Worm (Caenorhabditis elegans) whole organism, late embryonic: ENCODE data around the gene arrd-23.

Source experiments
- F13H6.1 ChIP-seq: sonication (generic microtip); optimal IDR thresholded peaks from 2 replicates; lab custom pipeline; 2016; ENCODE audit warnings: missing genetic modification characterization, missing compliant biosample characterization
- K09A11.1 ChIP-seq: sonication (generic microtip); optimal IDR thresholded peaks from 2 replicates; lab custom pipeline; 2017; ENCODE audit warnings: antibody characterized with exemption, mild to moderate bottlenecking, missing genetic modification characterization, missing compliant biosample characterization; ENCODE audit not compliant: insufficient read depth
- T23F11.4 ChIP-seq: fragments of 200-800 bp; sonication (Bioruptor generic); optimal IDR thresholded peaks from 2 replicates; lab custom pipeline; 2018; ENCODE audit warnings: mild to moderate bottlenecking, missing genetic modification characterization, missing compliant biosample characterization
- Y22D7AL.16 ChIP-seq: sonication (generic microtip); optimal IDR thresholded peaks from 2 replicates; lab custom pipeline; 2016; ENCODE audit warnings: missing genetic modification characterization, missing compliant biosample characterization
- ama-1 ChIP-seq: fragments of 150-350 bp; optimal IDR thresholded peaks from 2 replicates; lab custom pipeline; 2014
- ceh-14 ChIP-seq: sonication (generic microtip); optimal IDR thresholded peaks from 2 replicates; lab custom pipeline; 2016; ENCODE audit warnings: missing genotype, missing genetic modification characterization, missing compliant biosample characterization
- ceh-18 ChIP-seq: sonication (generic microtip); optimal IDR thresholded peaks from 2 replicates; lab custom pipeline; 2016; ENCODE audit warnings: missing genetic modification characterization, missing compliant biosample characterization
- ceh-19 ChIP-seq: fragments of 200-800 bp; sonication (Bioruptor generic); optimal IDR thresholded peaks from 2 replicates; lab custom pipeline; 2018; ENCODE audit warnings: mild to moderate bottlenecking, missing genetic modification characterization, missing compliant biosample characterization
- ceh-2 ChIP-seq: sonication (generic microtip); optimal IDR thresholded peaks from 2 replicates; lab custom pipeline; 2016; ENCODE audit warnings: missing genotype, missing genetic modification characterization, missing compliant biosample characterization
- ceh-31 ChIP-seq: sonication (generic microtip); optimal IDR thresholded peaks from 2 replicates; lab custom pipeline; 2016; ENCODE audit warnings: missing genetic modification characterization, missing compliant biosample characterization
- ceh-45 ChIP-seq: fragments of 200-800 bp; sonication (Bioruptor generic); IDR thresholded peaks from 2 replicates; pipeline ENCODE4 v1.3.6; 2022; ENCODE audit warnings: missing genetic modification reagents, missing genetic modification characterization, missing compliant biosample characterization
- ceh-48 ChIP-seq: sonication (generic microtip); optimal IDR thresholded peaks from 2 replicates; lab custom pipeline; 2016; ENCODE audit warnings: missing genetic modification characterization, inconsistent platforms, missing compliant biosample characterization
- che-1 ChIP-seq: sonication (generic microtip); optimal IDR thresholded peaks from 2 replicates; lab custom pipeline; 2016; ENCODE audit warnings: mild to moderate bottlenecking, missing genetic modification characterization, missing compliant biosample characterization
- dmd-4 ChIP-seq: sonication (generic microtip); optimal IDR thresholded peaks from 2 replicates; lab custom pipeline; 2016; ENCODE audit warnings: borderline replicate concordance, missing genetic modification characterization, missing compliant biosample characterization
- dve-1 ChIP-seq: sonication (generic microtip); optimal IDR thresholded peaks from 2 replicates; lab custom pipeline; 2017; ENCODE audit warnings: antibody characterized with exemption, mild to moderate bottlenecking, missing genetic modification characterization, missing compliant biosample characterization
- elt-2 ChIP-seq: sonication (generic microtip); optimal IDR thresholded peaks from 2 replicates; lab custom pipeline; 2016; ENCODE audit warnings: missing genetic modification reagents, missing genetic modification characterization, missing compliant biosample characterization
- ets-4 ChIP-seq: sonication (generic microtip); optimal IDR thresholded peaks from 2 replicates; lab custom pipeline; 2016; ENCODE audit warnings: missing genetic modification characterization, missing compliant biosample characterization
- fax-1 ChIP-seq: sonication (generic microtip); optimal IDR thresholded peaks from 2 replicates; lab custom pipeline; 2016; ENCODE audit warnings: missing genotype, missing genetic modification characterization, missing compliant biosample characterization
- fkh-10 ChIP-seq: fragments of 150-350 bp; optimal IDR thresholded peaks from 2 replicates; lab custom pipeline; 2014; ENCODE audit warnings: missing biosample characterization, missing genetic modification reagents, missing genetic modification characterization
- hlh-15 ChIP-seq: sonication (generic microtip); optimal IDR thresholded peaks from 2 replicates; lab custom pipeline; 2016; ENCODE audit warnings: missing genetic modification characterization, missing compliant biosample characterization
- hlh-8 ChIP-seq: sonication (generic microtip); optimal IDR thresholded peaks from 2 replicates; lab custom pipeline; 2016; ENCODE audit warnings: missing genotype, missing genetic modification characterization, missing compliant biosample characterization
- mec-3 ChIP-seq: sonication (generic microtip); optimal IDR thresholded peaks from 2 replicates; lab custom pipeline; 2016; ENCODE audit warnings: borderline replicate concordance, missing genetic modification characterization, missing compliant biosample characterization
- nhr-232 ChIP-seq: sonication (generic microtip); optimal IDR thresholded peaks from 2 replicates; lab custom pipeline; 2016; ENCODE audit warnings: missing genetic modification characterization, missing compliant biosample characterization
- npax-4 ChIP-seq: sonication (generic microtip); optimal IDR thresholded peaks from 2 replicates; lab custom pipeline; 2016; ENCODE audit warnings: missing genetic modification characterization, missing compliant biosample characterization
- pax-1 ChIP-seq: fragments of 150-350 bp; optimal IDR thresholded peaks from 2 replicates; lab custom pipeline; 2014; ENCODE audit warnings: missing biosample characterization, missing genetic modification characterization
- pha-2 ChIP-seq: sonication (generic microtip); optimal IDR thresholded peaks from 2 replicates; lab custom pipeline; 2017; ENCODE audit warnings: mild to moderate bottlenecking, missing genetic modification characterization, missing compliant biosample characterization
- pha-4 ChIP-seq: fragments of 150-350 bp; optimal IDR thresholded peaks from 2 replicates; lab custom pipeline; 2018; ENCODE audit warnings: missing biosample characterization, missing genetic modification reagents, missing genetic modification characterization
- pros-1 ChIP-seq: fragments of 150-350 bp; optimal IDR thresholded peaks from 2 replicates; lab custom pipeline; 2014; ENCODE audit warnings: missing biosample characterization, missing genetic modification reagents, missing genetic modification characterization
- ref-2 ChIP-seq: sonication (generic microtip); optimal IDR thresholded peaks from 2 replicates; lab custom pipeline; 2016; ENCODE audit warnings: missing genetic modification characterization, missing compliant biosample characterization
- rnt-1 ChIP-seq: sonication (generic microtip); optimal IDR thresholded peaks from 2 replicates; lab custom pipeline; 2016; ENCODE audit warnings: missing genetic modification characterization, missing compliant biosample characterization
- sdc-2 ChIP-seq: sonication (generic microtip); optimal IDR thresholded peaks from 2 replicates; lab custom pipeline; 2016; ENCODE audit warnings: missing genotype, missing genetic modification characterization, missing compliant biosample characterization
- sox-2 ChIP-seq: fragments of 200-800 bp; sonication (Bioruptor generic); IDR thresholded peaks from 2 replicates; pipeline ENCODE4 v1.3.6; 2022; ENCODE audit warnings: missing genetic modification reagents, missing genetic modification characterization, missing compliant biosample characterization
- syd-9 ChIP-seq: sonication (generic microtip); optimal IDR thresholded peaks from 2 replicates; lab custom pipeline; 2016; ENCODE audit warnings: mild to moderate bottlenecking, missing genetic modification characterization, moderate library complexity, missing compliant biosample characterization
- tbx-2 ChIP-seq: sonication (generic microtip); optimal IDR thresholded peaks from 2 replicates; lab custom pipeline; 2016; ENCODE audit warnings: missing genetic modification characterization, missing compliant biosample characterization
- ttx-3 ChIP-seq: sonication (generic microtip); optimal IDR thresholded peaks from 2 replicates; lab custom pipeline; 2016; ENCODE audit warnings: missing genetic modification reagents, missing genetic modification characterization, missing compliant biosample characterization
- unc-3 ChIP-seq, 2 experiments: fragments of 200-800 bp in 1 of 2; sonication (Bioruptor generic) in 1 of 2; sonication (generic microtip) in 1 of 2; conservative IDR thresholded peaks in 1 of 2; optimal IDR thresholded peaks in 1 of 2; 2 replicates each; pipeline versions ENCODE4 v1.3.6 to Lab custom; 2016 to 2022; ENCODE audit warnings: missing compliant biosample characterization in 2 of 2, missing genetic modification characterization in 2 of 2, missing genetic modification reagents in 1 of 2
- unc-42 ChIP-seq: sonication (generic microtip); optimal IDR thresholded peaks from 2 replicates; lab custom pipeline; 2016; ENCODE audit warnings: missing genotype, missing genetic modification characterization, missing compliant biosample characterization
- unc-86 ChIP-seq: sonication (generic microtip); optimal IDR thresholded peaks from 2 replicates; lab custom pipeline; 2016; ENCODE audit warnings: missing genetic modification characterization, missing compliant biosample characterization
- zip-5 ChIP-seq: sonication (generic microtip); optimal IDR thresholded peaks from 2 replicates; lab custom pipeline; 2016; ENCODE audit warnings: missing genetic modification characterization, missing compliant biosample characterization
- ztf-16 ChIP-seq: sonication (generic microtip); optimal IDR thresholded peaks from 2 replicates; lab custom pipeline; 2017; ENCODE audit warnings: missing genetic modification characterization, missing compliant biosample characterization

Gene arrd-23

DNA sequence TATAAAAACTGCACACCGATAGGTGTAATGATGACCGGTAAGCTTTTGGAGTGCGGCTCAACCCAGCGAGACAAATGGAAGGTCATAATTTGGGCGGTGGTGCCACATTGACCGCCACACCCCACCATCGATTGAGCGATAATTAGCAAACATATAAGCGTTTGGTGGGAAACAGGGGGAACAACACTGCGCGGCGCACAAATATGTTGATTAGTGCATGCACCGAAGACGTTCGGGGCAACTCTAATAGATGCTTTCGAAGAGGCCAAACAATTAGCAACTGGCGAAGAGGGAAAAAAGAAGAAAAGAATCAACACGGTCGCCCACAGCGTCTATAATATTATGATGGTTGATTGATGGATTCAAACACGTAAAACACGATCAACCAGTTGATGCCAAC lies 4.4 kb upstream of the arrd-23 start:
- TF ChIP-seq unc-42 (tag; lab: Kevin White, UChicago) (peak; percentile 7), ceh-31 (tag; lab: Kevin White, UChicago) (peak; percentile 21), pha-4 (tag; lab: Kevin White, UChicago) (no peak), ceh-2 (tag; lab: Kevin White, UChicago) (no peak), pros-1 (no peak), syd-9 (tag; lab: Kevin White, UChicago) (no peak), ama-1 (lab: Kevin White, UChicago) (no peak), T23F11.4 (GFP tag; lab: Kevin White, UChicago) (no peak), hlh-8 (no peak), npax-4 (tag; lab: Kevin White, UChicago) (no peak), ets-4 (tag; lab: Kevin White, UChicago) (no peak), Y22D7AL.16 (tag; lab: Kevin White, UChicago) (no peak), fax-1 (tag; lab: Kevin White, UChicago) (no peak), unc-86 (tag; lab: Kevin White, UChicago) (no peak), ref-2 (tag; lab: Kevin White, UChicago) (peak; percentile 12), ceh-48 (no peak), tbx-2 (tag; lab: Kevin White, UChicago) (no peak), hlh-15 (tag; lab: Kevin White, UChicago) (no peak), nhr-232 (tag; lab: Kevin White, UChicago) (no peak), ceh-19 (GFP tag; lab: Kevin White, UChicago) (no peak)

- no peak for TF ChIP-seq F13H6.1
- no peak for TF ChIP-seq pros-1
- no peak for TF ChIP-seq ets-4 (tag; lab: Kevin White, UChicago)
- TF ChIP-seq nhr-232 (tag; lab: Kevin White, UChicago): no peak
- peak; percentile 6 for TF ChIP-seq ceh-31 (tag; lab: Kevin White, UChicago)
- TF ChIP-seq Y22D7AL.16 (tag; lab: Kevin White, UChicago): no peak
- TF ChIP-seq pha-2: no peak
- no peak for TF ChIP-seq ztf-16 (tag; lab: Kevin White, UChicago)
- TF ChIP-seq unc-42 (tag; lab: Kevin White, UChicago): peak; percentile 92
- no peak for TF ChIP-seq K09A11.1 (tag; lab: Kevin White, UChicago)
- TF ChIP-seq hlh-8: no peak
- TF ChIP-seq dmd-4 (tag; lab: Kevin White, UChicago): no peak
- TF ChIP-seq fax-1 (tag; lab: Kevin White, UChicago): no peak
- TF ChIP-seq sdc-2 (tag; lab: Kevin White, UChicago): peak; percentile 87
- peak; percentile 42 for TF ChIP-seq ceh-14 (tag; lab: Kevin White, UChicago)
- TF ChIP-seq sox-2 (GFP tag; lab: Robert Waterston, UW): no peak
- TF ChIP-seq unc-86 (tag; lab: Kevin White, UChicago): no peak
- TF ChIP-seq ceh-45 (GFP tag; lab: Robert Waterston, UW): no peak
- no peak for TF ChIP-seq che-1 (tag; lab: Kevin White, UChicago)
- TF ChIP-seq ceh-18 (tag; lab: Kevin White, UChicago): no peak
- TF ChIP-seq fkh-10 (GFP tag; lab: Kevin White, UChicago): no peak
- no peak for TF ChIP-seq dve-1 (tag; lab: Kevin White, UChicago)
- TF ChIP-seq ttx-3 (tag; lab: Kevin White, UChicago): no peak
- TF ChIP-seq rnt-1: peak; percentile 35
- TF ChIP-seq ceh-48: peak; percentile 33
- no peak for TF ChIP-seq mec-3
- no peak for TF ChIP-seq elt-2 (tag; lab: Kevin White, UChicago)
- TF ChIP-seq unc-3 (GFP tag; conservative IDR thresholded peaks at IDR 0.05; lab: Robert Waterston, UW): no peak
- peak; percentile 28 for TF ChIP-seq unc-3 (tag; optimal IDR thresholded peaks at IDR 0.05; lab: Kevin White, UChicago)
- no peak for TF ChIP-seq zip-5 (tag; lab: Kevin White, UChicago)
- no peak for TF ChIP-seq ceh-19 (GFP tag; lab: Kevin White, UChicago)
- no peak for TF ChIP-seq pax-1
These were observed 4.4 kb downstream of the arrd-23 start, which contains the start of gene T07F12.2 for ce11 chrX:4890159-4890558. Gene T07F12.2 (plus strand): TSS chrX:4890245.
